Fruit fly (Drosophila melanogaster): ENCODE data around the gene CG34251.

CG34251 gene

dm6 chr3L:17671322-17671721, at the start of gene CG34251:
Gene CG34251, plus strand, starts transcription at chr3L:17671622.
- TF ChIP-seq CG14711 (tag; optimal IDR thresholded peaks at IDR 0.05), result no peak
- TF ChIP-seq Crg-1 (GFP tag; optimal IDR thresholded peaks at IDR 0.05), result no peak
- TF ChIP-seq Clk (GFP tag; optimal IDR thresholded peaks at IDR 0.05), result no peak

- no peak for TF ChIP-seq pad (GFP tag; optimal IDR thresholded peaks at IDR 0.05)
- TF ChIP-seq CG33017 (tag; optimal IDR thresholded peaks at IDR 0.05), result peak; percentile 9
- TF ChIP-seq bab1 (GFP tag; optimal IDR thresholded peaks at IDR 0.05), result no peak
- TF ChIP-seq CG7101 (tag; optimal IDR thresholded peaks at IDR 0.05), result no peak
- TF ChIP-seq CG5204 (GFP tag; optimal IDR thresholded peaks at IDR 0.05), result no peak
- TF ChIP-seq ovo (GFP tag; optimal IDR thresholded peaks at IDR 0.05), result no peak
- no peak for TF ChIP-seq tj (GFP tag; optimal IDR thresholded peaks at IDR 0.05)
- no peak for TF ChIP-seq CG1620 (GFP tag; optimal IDR thresholded peaks at IDR 0.05)
- no peak for TF ChIP-seq CG7045 (GFP tag; optimal IDR thresholded peaks at IDR 0.05)
- no peak for TF ChIP-seq Hr96 (GFP tag; optimal IDR thresholded peaks at IDR 0.05)
- TF ChIP-seq cic (GFP tag; optimal IDR thresholded peaks at IDR 0.05), result peak; percentile 65
- no peak for TF ChIP-seq CG11617 (GFP tag; optimal IDR thresholded peaks at IDR 0.05)
- no peak for TF ChIP-seq CG14711 (tag; optimal IDR thresholded peaks at IDR 0.05)
These were observed 49.2 kb upstream of the CG34251 start for dm6 chr3L:17622081-17622850.

- TF ChIP-seq cnc (optimal IDR thresholded peaks at IDR 0.05) (peak; percentile 12 to 72), CG7101 (tag; optimal IDR thresholded peaks at IDR 0.05) (no peak)
These were observed 48.5 kb upstream of the CG34251 start for dm6 chr3L:17622935-17623334.

dm6 chr3L:17624208-17624826, 47.1 kb upstream of the CG34251 start:
- TF ChIP-seq bab1 (GFP tag; optimal IDR thresholded peaks at IDR 0.05) (no peak), CG12768 (GFP tag; optimal IDR thresholded peaks at IDR 0.05) (peak; percentile 10), Hr96 (GFP tag; optimal IDR thresholded peaks at IDR 0.05) (no peak), Mnt (GFP tag; optimal IDR thresholded peaks at IDR 0.05) (no peak), CG33017 (tag; optimal IDR thresholded peaks at IDR 0.05) (no peak), kay (GFP tag; ENCODE audit: borderline replicate concordance) (peak; percentile 57), Crg-1 (GFP tag; optimal IDR thresholded peaks at IDR 0.05) (no peak), tj (GFP tag; optimal IDR thresholded peaks at IDR 0.05) (no peak), CG11617 (GFP tag; optimal IDR thresholded peaks at IDR 0.05) (peak; percentile 1), CG7045 (GFP tag; optimal IDR thresholded peaks at IDR 0.05) (peak; percentile 7)

- TF ChIP-seq Crg-1 (GFP tag; optimal IDR thresholded peaks at IDR 0.05) (peak; percentile 44), CG7101 (tag; optimal IDR thresholded peaks at IDR 0.05) (peak; percentile 39), ovo (GFP tag; optimal IDR thresholded peaks at IDR 0.05) (no peak)
These were observed 46.4 kb upstream of the CG34251 start for dm6 chr3L:17625014-17625413.

dm6 chr3L:17625574-17626128, 45.8 kb upstream of the CG34251 start:
- no peak for TF ChIP-seq tj (GFP tag; optimal IDR thresholded peaks at IDR 0.05)
- peak; percentile 70 for TF ChIP-seq kay (GFP tag; ENCODE audit: borderline replicate concordance)
- no peak for TF ChIP-seq CG33017 (tag; optimal IDR thresholded peaks at IDR 0.05)
- no peak for TF ChIP-seq CG5204 (GFP tag; optimal IDR thresholded peaks at IDR 0.05)
- no peak for TF ChIP-seq CG12768 (GFP tag; optimal IDR thresholded peaks at IDR 0.05)
- no peak for TF ChIP-seq Clk (GFP tag; optimal IDR thresholded peaks at IDR 0.05)
- TF ChIP-seq toe (GFP tag; optimal IDR thresholded peaks at IDR 0.05), result no peak
- no peak for TF ChIP-seq ovo (GFP tag; optimal IDR thresholded peaks at IDR 0.05)
- TF ChIP-seq CG7045 (GFP tag; optimal IDR thresholded peaks at IDR 0.05), result no peak

- TF ChIP-seq ovo (GFP tag; optimal IDR thresholded peaks at IDR 0.05), result no peak
- no peak for TF ChIP-seq bab1 (GFP tag; optimal IDR thresholded peaks at IDR 0.05)
- TF ChIP-seq CG11617 (GFP tag; optimal IDR thresholded peaks at IDR 0.05), result no peak
- TF ChIP-seq CG7101 (tag; optimal IDR thresholded peaks at IDR 0.05), result no peak
- no peak for TF ChIP-seq CG7045 (GFP tag; optimal IDR thresholded peaks at IDR 0.05)
- no peak for TF ChIP-seq CG33017 (tag; optimal IDR thresholded peaks at IDR 0.05)
- no peak for TF ChIP-seq CG5204 (GFP tag; optimal IDR thresholded peaks at IDR 0.05)
- no peak for TF ChIP-seq Clk (GFP tag; optimal IDR thresholded peaks at IDR 0.05)
These were observed 40.2 kb upstream of the CG34251 start for dm6 chr3L:17631247-17631646.
